Worm (Caenorhabditis elegans) whole organism, L1 larva: ENCODE results near the gene C18H2.5.
A peak's percentile ranks its signal among the peaks of the same experiment; 100 is the strongest.

ENCODE experiments used
- C16A3.4 ChIP-seq: fragments of 150-350 bp; optimal IDR thresholded peaks from 2 replicates; lab custom pipeline; 2014; ENCODE audit warnings: missing biosample characterization, missing genetic modification characterization
- C34B4.2 ChIP-seq: sonication (generic microtip); optimal IDR thresholded peaks from 2 replicates; lab custom pipeline; 2017; ENCODE audit warnings: mild to moderate bottlenecking, missing genetic modification characterization, missing compliant biosample characterization
- aha-1 ChIP-seq: fragments of 150-350 bp; optimal IDR thresholded peaks from 2 replicates; lab custom pipeline; 2014; ENCODE audit warnings: missing biosample characterization, missing genetic modification characterization
- ama-1 ChIP-seq: fragments of 150-350 bp; optimal IDR thresholded peaks from 2 replicates; lab custom pipeline; 2014
- blmp-1 ChIP-seq: fragments of 150-350 bp; optimal IDR thresholded peaks from 2 replicates; lab custom pipeline; 2014; ENCODE audit warnings: missing biosample characterization, missing genetic modification characterization
- ceh-82 ChIP-seq, 3 experiments: fragments of 150-350 bp in 1 of 3; sonication (generic microtip) in 2 of 3; optimal IDR thresholded peaks; 2 replicates each; lab custom pipeline; 2014 to 2017; ENCODE audit warnings: missing biosample characterization in 3 of 3, missing genetic modification characterization in 3 of 3
- ceh-88 ChIP-seq: fragments of 200-800 bp; sonication (Bioruptor generic); IDR thresholded peaks from 2 replicates; pipeline ENCODE4 v1.3.6; 2022; ENCODE audit warnings: missing genetic modification characterization, missing compliant biosample characterization
- dpl-1 ChIP-seq, 3 experiments: fragments of 150-350 bp in 2 of 3; sonication (generic microtip) in 1 of 3; optimal IDR thresholded peaks; 2 replicates each; lab custom pipeline; 2014 to 2017; ENCODE audit warnings: missing biosample characterization in 3 of 3, missing genetic modification characterization in 3 of 3, missing genetic modification reagents in 3 of 3
- dsc-1 ChIP-seq: sonication (generic microtip); optimal IDR thresholded peaks from 2 replicates; lab custom pipeline; 2016; ENCODE audit warnings: mild to moderate bottlenecking, missing genetic modification characterization, missing compliant biosample characterization
- efl-1 ChIP-seq, 4 experiments: fragments of 150-350 bp; optimal IDR thresholded peaks in 3 of 4; peaks in 1 of 4; 1 replicate in 1 of 4; 2 replicates in 3 of 4; lab custom pipeline; 2014; ENCODE audit warnings: missing biosample characterization in 2 of 4, missing genetic modification characterization in 2 of 4, missing genetic modification reagents in 2 of 4
- ets-5 ChIP-seq: fragments of 200-800 bp; sonication (Bioruptor generic); IDR thresholded peaks from 2 replicates; pipeline ENCODE4 v1.3.6; 2022; ENCODE audit warnings: missing genetic modification characterization, missing compliant biosample characterization
- fkh-8 ChIP-seq: sonication (generic microtip); optimal IDR thresholded peaks from 2 replicates; lab custom pipeline; 2016; ENCODE audit warnings: mild to moderate bottlenecking, missing genetic modification characterization, missing compliant biosample characterization
- grh-1 ChIP-seq: fragments of 200-800 bp; sonication (Bioruptor generic); IDR thresholded peaks from 2 replicates; pipeline ENCODE4 v1.3.6; 2022; ENCODE audit warnings: missing genetic modification reagents, missing genetic modification characterization, missing compliant biosample characterization
- hlh-4 ChIP-seq: sonication (generic microtip); optimal IDR thresholded peaks from 2 replicates; lab custom pipeline; 2016; ENCODE audit warnings: mild to moderate bottlenecking, missing genetic modification characterization, missing compliant biosample characterization
- irx-1 ChIP-seq: sonication (generic microtip); optimal IDR thresholded peaks from 2 replicates; lab custom pipeline; 2016; ENCODE audit warnings: missing genetic modification characterization, missing compliant biosample characterization
- isw-1 ChIP-seq: fragments of 200-800 bp; sonication (Bioruptor generic); IDR thresholded peaks from 2 replicates; pipeline ENCODE4 v1.3.6; 2022; ENCODE audit warnings: missing genetic modification characterization, missing compliant biosample characterization
- lin-13 ChIP-seq: fragments of 150-350 bp; optimal IDR thresholded peaks from 2 replicates; lab custom pipeline; 2014; ENCODE audit warnings: missing biosample characterization, missing genetic modification reagents, missing genetic modification characterization
- lin-14 ChIP-seq: fragments of 200-800 bp; sonication (Bioruptor generic); optimal IDR thresholded peaks from 2 replicates; lab custom pipeline; 2018; ENCODE audit warnings: mild to moderate bottlenecking, missing genetic modification characterization, moderate library complexity, missing compliant biosample characterization
- lin-35 ChIP-seq, 2 experiments: fragments of 150-350 bp; optimal IDR thresholded peaks; 2 replicates each; lab custom pipeline; 2014; ENCODE audit warnings: missing biosample characterization in 2 of 2, missing genetic modification characterization in 2 of 2, missing genetic modification reagents in 2 of 2
- lir-3 ChIP-seq: sonication (generic microtip); optimal IDR thresholded peaks from 2 replicates; lab custom pipeline; 2016; ENCODE audit warnings: mild to moderate bottlenecking, missing genetic modification characterization, moderate library complexity, missing compliant biosample characterization; ENCODE audit not compliant: poor library complexity
- lsy-2 ChIP-seq, 2 experiments: fragments of 150-350 bp; optimal IDR thresholded peaks; 2 replicates each; lab custom pipeline; 2014; ENCODE audit warnings: missing biosample characterization in 2 of 2, missing genetic modification characterization in 2 of 2
- mdl-1 ChIP-seq, 2 experiments: fragments of 150-350 bp; optimal IDR thresholded peaks; 2 replicates each; lab custom pipeline; 2014 to 2017; ENCODE audit warnings: missing biosample characterization in 2 of 2, missing genetic modification characterization in 2 of 2, inconsistent platforms in 1 of 2
- mep-1 ChIP-seq: fragments of 150-350 bp; optimal IDR thresholded peaks from 2 replicates; lab custom pipeline; 2014; ENCODE audit warnings: missing biosample characterization, missing genetic modification characterization
- nhr-11 ChIP-seq: fragments of 150-350 bp; optimal IDR thresholded peaks from 2 replicates; lab custom pipeline; 2014; ENCODE audit warnings: missing biosample characterization, missing genetic modification characterization
- nhr-19 ChIP-seq: fragments of 200-800 bp; sonication (Bioruptor generic); conservative IDR thresholded peaks from 2 replicates; pipeline ENCODE4 v1.3.6; 2022; ENCODE audit warnings: missing genetic modification characterization, missing compliant biosample characterization
- nhr-20 ChIP-seq: sonication (generic microtip); optimal IDR thresholded peaks from 2 replicates; lab custom pipeline; 2016; ENCODE audit warnings: mild to moderate bottlenecking, missing genetic modification characterization, missing compliant biosample characterization
- nhr-237 ChIP-seq: fragments of 150-350 bp; optimal IDR thresholded peaks from 2 replicates; lab custom pipeline; 2014; ENCODE audit warnings: missing biosample characterization, missing genetic modification characterization
- nhr-47 ChIP-seq: sonication (generic microtip); optimal IDR thresholded peaks from 2 replicates; lab custom pipeline; 2016; ENCODE audit warnings: mild to moderate bottlenecking, missing genetic modification characterization, moderate library complexity, missing compliant biosample characterization
- nhr-71 ChIP-seq: sonication (generic microtip); optimal IDR thresholded peaks from 2 replicates; lab custom pipeline; 2016; ENCODE audit warnings: mild to moderate bottlenecking, missing genetic modification characterization, moderate library complexity, missing compliant biosample characterization
- nhr-76 ChIP-seq: sonication (generic microtip); optimal IDR thresholded peaks from 2 replicates; lab custom pipeline; 2017; ENCODE audit warnings: missing biosample characterization, missing genetic modification characterization
- nhr-85 ChIP-seq: sonication (generic microtip); peaks from one replicate; lab custom pipeline; 2016; ENCODE audit warnings: missing genetic modification characterization, inconsistent platforms, missing compliant biosample characterization
- pax-3 ChIP-seq: fragments of 200-800 bp; sonication (Bioruptor generic); optimal IDR thresholded peaks from 2 replicates; lab custom pipeline; 2018; ENCODE audit warnings: mild to moderate bottlenecking, missing genetic modification characterization, moderate library complexity, missing compliant biosample characterization
- rnt-1 ChIP-seq: sonication (generic microtip); optimal IDR thresholded peaks from 2 replicates; lab custom pipeline; 2016; ENCODE audit warnings: mild to moderate bottlenecking, missing genetic modification characterization, moderate library complexity, missing compliant biosample characterization
- skn-1 ChIP-seq: fragments of 150-350 bp; optimal IDR thresholded peaks from 2 replicates; lab custom pipeline; 2014; ENCODE audit warnings: missing biosample characterization, missing genetic modification characterization
- snu-23 ChIP-seq: sonication (generic microtip); optimal IDR thresholded peaks from 2 replicates; lab custom pipeline; 2016; ENCODE audit warnings: missing genetic modification characterization, missing compliant biosample characterization
- sox-4 ChIP-seq: sonication (generic microtip); optimal IDR thresholded peaks from 2 replicates; lab custom pipeline; 2016; ENCODE audit warnings: missing genetic modification characterization, missing compliant biosample characterization
- sptf-1 ChIP-seq: fragments of 150-350 bp; optimal IDR thresholded peaks from 2 replicates; lab custom pipeline; 2014; ENCODE audit warnings: missing biosample characterization, missing genetic modification characterization
- swsn-7 ChIP-seq: sonication (generic microtip); optimal IDR thresholded peaks from 2 replicates; lab custom pipeline; 2016; ENCODE audit warnings: missing genetic modification characterization, missing compliant biosample characterization
- tbx-2 ChIP-seq: sonication (generic microtip); optimal IDR thresholded peaks from 2 replicates; lab custom pipeline; 2016; ENCODE audit warnings: missing genetic modification characterization, missing compliant biosample characterization
- tlp-1 ChIP-seq: fragments of 150-350 bp; optimal IDR thresholded peaks from 2 replicates; lab custom pipeline; 2014; ENCODE audit warnings: missing biosample characterization, missing genetic modification characterization
- unc-86 ChIP-seq: sonication (generic microtip); optimal IDR thresholded peaks from 2 replicates; lab custom pipeline; 2016; ENCODE audit warnings: missing genetic modification characterization, missing compliant biosample characterization
- vab-15 ChIP-seq: sonication (generic microtip); optimal IDR thresholded peaks from 2 replicates; lab custom pipeline; 2017; ENCODE audit warnings: missing genotype, mild to moderate bottlenecking, missing genetic modification characterization, missing compliant biosample characterization
- xbp-1 ChIP-seq: sonication (generic microtip); optimal IDR thresholded peaks from 2 replicates; lab custom pipeline; 2016; ENCODE audit warnings: missing genetic modification characterization, missing compliant biosample characterization
- zip-4 ChIP-seq: fragments of 200-800 bp; sonication (Bioruptor generic); optimal IDR thresholded peaks from 2 replicates; lab custom pipeline; 2018; ENCODE audit warnings: mild to moderate bottlenecking, missing genetic modification characterization, moderate library complexity, missing compliant biosample characterization

Gene C18H2.5

DNA sequence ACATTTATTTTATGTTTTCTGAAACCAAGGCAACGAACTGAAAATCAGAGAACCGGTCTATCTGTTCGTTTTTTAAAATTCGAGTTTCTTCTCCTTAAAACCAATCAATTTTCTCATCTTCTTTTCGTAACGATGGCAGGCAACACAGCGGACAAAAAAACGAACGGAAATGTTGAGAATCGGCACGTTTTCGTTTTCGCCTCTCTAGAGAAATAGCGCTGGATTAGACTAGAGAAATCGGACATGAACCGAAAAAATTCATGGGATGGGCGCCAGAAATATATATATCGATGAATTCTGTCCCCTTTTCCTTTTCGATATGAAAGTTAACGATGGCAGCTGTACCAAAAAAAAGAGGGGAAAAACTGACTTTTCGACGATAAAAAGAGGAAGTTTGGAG lies 28.2 kb upstream of the C18H2.5 start:
- TF ChIP-seq nhr-76 (no peak), lin-14 (GFP tag; lab: Kevin White, UChicago) (no peak), zip-4 (GFP tag; lab: Kevin White, UChicago) (no peak), blmp-1 (tag; lab: Kevin White, UChicago) (peak; percentile 59), hlh-4 (tag; lab: Kevin White, UChicago) (no peak), ama-1 (lab: Kevin White, UChicago) (peak; percentile 18), skn-1 (tag; lab: Kevin White, UChicago) (no peak), mdl-1 (tag; optimal IDR thresholded peaks at IDR 0.05; lab: Kevin White, UChicago) (no peak)
- TF ChIP-seq, all 84 proteins: peak for 2

DNA sequence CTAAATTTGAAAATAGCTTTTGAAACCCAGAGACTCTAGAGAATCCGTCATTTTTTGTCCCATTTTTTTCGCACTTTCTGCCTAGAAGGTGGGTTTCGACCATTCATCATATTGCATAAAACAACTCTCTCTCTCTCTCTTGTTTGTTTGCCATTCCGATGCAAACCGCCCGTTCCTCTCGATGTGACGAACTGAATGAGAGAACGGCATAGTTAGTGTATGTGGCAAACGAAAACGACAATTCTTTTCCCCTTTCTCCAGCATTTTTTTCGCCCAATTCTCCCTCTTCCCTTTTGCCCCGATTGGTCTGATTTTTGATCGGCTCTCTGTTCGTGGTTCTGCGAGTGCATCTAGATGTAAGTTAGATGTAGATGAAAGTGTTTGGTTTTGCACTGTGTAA lies 27.3 kb upstream of the C18H2.5 start:
- TF ChIP-seq efl-1 (optimal IDR thresholded peaks at IDR 0.05; lab: Kevin White, UChicago) (no peak), efl-1 (GFP tag; optimal IDR thresholded peaks at IDR 0.05 in 1 of 2; lab: Kevin White, UChicago) (peak in 1 of 2 experiments; percentile 77), blmp-1 (tag; lab: Kevin White, UChicago) (peak; percentile 1), ama-1 (lab: Kevin White, UChicago) (peak; percentile 11), aha-1 (tag; lab: Kevin White, UChicago) (no peak)

DNA sequence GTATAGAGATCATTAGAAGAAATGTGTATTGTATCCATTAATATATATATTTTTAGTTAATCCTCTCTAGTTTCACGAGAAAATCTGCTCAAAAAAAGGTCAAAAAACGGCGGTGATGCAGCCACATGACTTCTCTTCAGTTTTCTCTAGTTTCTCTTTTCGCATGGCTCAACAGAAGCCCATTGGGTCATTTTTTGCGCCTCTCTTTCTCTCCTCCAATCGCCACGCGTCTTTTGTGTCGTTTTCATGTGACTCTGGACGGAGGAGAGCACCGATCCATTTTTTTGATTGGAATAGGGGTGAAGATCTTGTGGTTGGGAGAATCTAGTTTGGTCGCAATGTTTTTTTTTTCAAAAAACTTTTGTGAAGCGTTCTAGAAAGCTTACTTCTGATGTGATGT lies 26.7 kb upstream of the C18H2.5 start:
- TF ChIP-seq xbp-1 = peak; percentile 56
- TF ChIP-seq lir-3 (tag; lab: Kevin White, UChicago) = peak; percentile 34
- peak; percentile 43 for TF ChIP-seq unc-86 (tag; lab: Kevin White, UChicago)
- TF ChIP-seq rnt-1 = peak; percentile 66
- TF ChIP-seq isw-1 (GFP tag; lab: Robert Waterston, UW) = peak; percentile 45; the same call in 1 of the 2 replicates
- no peak for TF ChIP-seq tlp-1 (tag; lab: Kevin White, UChicago)
- peak; percentile 47 for TF ChIP-seq pax-3 (tag; lab: Kevin White, UChicago)
- TF ChIP-seq lin-13 (GFP tag; lab: Kevin White, UChicago) = peak; percentile 27
- TF ChIP-seq dpl-1 (GFP tag; optimal IDR thresholded peaks at IDR 0.05; lab: Kevin White, UChicago) = peak; percentile 18 to 45 (median 36)
- TF ChIP-seq tbx-2 (tag; lab: Kevin White, UChicago) = peak; percentile 53
- TF ChIP-seq nhr-20 (tag; lab: Kevin White, UChicago) = peak; percentile 87
- TF ChIP-seq grh-1 (GFP tag; lab: Robert Waterston, UW) = no peak
- peak; percentile 6 for TF ChIP-seq C16A3.4 (tag; lab: Kevin White, UChicago)
- peak; percentile 35 for TF ChIP-seq irx-1 (tag; lab: Kevin White, UChicago)
- TF ChIP-seq efl-1 (optimal IDR thresholded peaks at IDR 0.05; lab: Kevin White, UChicago) = peak; percentile 8 to 32
- TF ChIP-seq efl-1 (GFP tag; optimal IDR thresholded peaks at IDR 0.05 in 1 of 2; lab: Kevin White, UChicago) = peak; percentile 31 to 94
- peak; percentile 86 for TF ChIP-seq fkh-8
- peak; percentile 93 for TF ChIP-seq lin-14 (GFP tag; lab: Kevin White, UChicago)
- TF ChIP-seq snu-23 (GFP tag; lab: Kevin White, UChicago) = peak; percentile 72
- peak in 1 of 2 experiments; percentile 50 for TF ChIP-seq mdl-1 (tag; optimal IDR thresholded peaks at IDR 0.05; lab: Kevin White, UChicago)
- TF ChIP-seq nhr-19 (GFP tag; lab: Robert Waterston, UW) = peak; percentile 48; the same call in 1 of the 2 replicates
- no peak for TF ChIP-seq ets-5 (GFP tag; lab: Robert Waterston, UW)
- peak; percentile 63 to 75 for TF ChIP-seq lsy-2 (tag; optimal IDR thresholded peaks at IDR 0.05; lab: Kevin White, UChicago)
- peak; percentile 16 for TF ChIP-seq sox-4
- no peak for TF ChIP-seq vab-15
- TF ChIP-seq nhr-11 (tag; lab: Kevin White, UChicago) = peak; percentile 27
- TF ChIP-seq nhr-71 (tag; lab: Kevin White, UChicago) = peak; percentile 79
- peak; percentile 41 for TF ChIP-seq swsn-7 (tag; lab: Kevin White, UChicago)
- no peak for TF ChIP-seq sptf-1 (tag; lab: Kevin White, UChicago)
- TF ChIP-seq skn-1 (tag; lab: Kevin White, UChicago) = peak; percentile 9
- TF ChIP-seq dsc-1 (tag; lab: Kevin White, UChicago) = peak; percentile 63
- no peak for TF ChIP-seq C34B4.2
- TF ChIP-seq mep-1 = peak; percentile 59
- peak; percentile 61 for TF ChIP-seq nhr-47 (tag; lab: Kevin White, UChicago)
- TF ChIP-seq lin-35 (GFP tag; optimal IDR thresholded peaks at IDR 0.05; lab: Kevin White, UChicago) = peak; percentile 3 to 52
- TF ChIP-seq nhr-237 (tag; lab: Kevin White, UChicago) = no peak
- peak in 1 of 3 experiments; percentile 34 for TF ChIP-seq ceh-82 (tag; optimal IDR thresholded peaks at IDR 0.05; lab: Kevin White, UChicago)
- TF ChIP-seq nhr-85 (tag; lab: Kevin White, UChicago) = no peak
- peak; percentile 41; the same call in 1 of the 2 replicates for TF ChIP-seq ceh-88
